Worm (Caenorhabditis elegans) whole organism, L2 larva: ENCODE results near the gene chil-17.

Experiments used
- R02D3.7 ChIP-seq: fragments of 150-350 bp; optimal IDR thresholded peaks from 2 replicates; lab custom pipeline; 2014; ENCODE audit warnings: missing biosample characterization, missing genetic modification characterization
- alr-1 ChIP-seq: fragments of 150-350 bp; optimal IDR thresholded peaks from 2 replicates; lab custom pipeline; 2014; ENCODE audit warnings: missing biosample characterization, missing genetic modification characterization
- aly-2 ChIP-seq: fragments of 150-350 bp; optimal IDR thresholded peaks from 2 replicates; lab custom pipeline; 2014; ENCODE audit warnings: missing biosample characterization, missing genetic modification characterization
- lin-13 ChIP-seq: fragments of 150-350 bp; optimal IDR thresholded peaks from 2 replicates; lab custom pipeline; 2014; ENCODE audit warnings: missing biosample characterization, missing genetic modification reagents, missing genetic modification characterization
- nhr-21 ChIP-seq: fragments of 150-350 bp; optimal IDR thresholded peaks from 2 replicates; lab custom pipeline; 2014; ENCODE audit warnings: missing biosample characterization, missing genetic modification characterization
- nhr-25 ChIP-seq: fragments of 150-350 bp; sonication (generic microtip); optimal IDR thresholded peaks from 3 replicates; lab custom pipeline; 2014; ENCODE audit warnings: missing biosample characterization, missing genetic modification characterization
- skn-1 ChIP-seq: sonication (generic microtip); optimal IDR thresholded peaks from 2 replicates; lab custom pipeline; 2017; ENCODE audit warnings: missing biosample characterization, missing genetic modification characterization
- snpc-4 ChIP-seq: fragments of 150-350 bp; optimal IDR thresholded peaks from 2 replicates; lab custom pipeline; 2014; ENCODE audit warnings: missing biosample characterization, missing genetic modification characterization
- unc-39 ChIP-seq: fragments of 150-350 bp; optimal IDR thresholded peaks from 2 replicates; lab custom pipeline; 2014; ENCODE audit warnings: missing biosample characterization, missing genetic modification characterization
- unc-62 ChIP-seq: fragments of 150-350 bp; optimal IDR thresholded peaks from 2 replicates; lab custom pipeline; 2014; ENCODE audit warnings: missing biosample characterization, missing genetic modification reagents, missing genetic modification characterization
- zag-1 ChIP-seq: fragments of 150-350 bp; optimal IDR thresholded peaks from 2 replicates; lab custom pipeline; 2014; ENCODE audit warnings: missing biosample characterization, missing genetic modification characterization

ce11 chrII:9433609-9434008 lies 6.4 kb downstream of the chil-17 start, which contains the start of gene kin-15:
- no peak for TF ChIP-seq zag-1 (tag; lab: Kevin White, UChicago)
- no peak for TF ChIP-seq aly-2 (tag; lab: Kevin White, UChicago)
- no peak for TF ChIP-seq lin-13 (GFP tag; lab: Kevin White, UChicago)
- TF ChIP-seq nhr-25 (tag; lab: Kevin White, UChicago), result peak; percentile 26
- no peak for TF ChIP-seq alr-1 (tag; lab: Kevin White, UChicago)
- TF ChIP-seq R02D3.7, result no peak
- TF ChIP-seq unc-39 (tag; lab: Kevin White, UChicago), result no peak
- TF ChIP-seq skn-1 (tag; lab: Kevin White, UChicago), result no peak
- TF ChIP-seq unc-62 (GFP tag; lab: Kevin White, UChicago), result no peak
- TF ChIP-seq nhr-21 (tag; lab: Kevin White, UChicago), result no peak
- no peak for TF ChIP-seq snpc-4 (tag; lab: Kevin White, UChicago)
